Fruit fly (Drosophila melanogaster): Measurements from ENCODE around the gene Sfp24Bb.

Gene Sfp24Bb

DNA sequence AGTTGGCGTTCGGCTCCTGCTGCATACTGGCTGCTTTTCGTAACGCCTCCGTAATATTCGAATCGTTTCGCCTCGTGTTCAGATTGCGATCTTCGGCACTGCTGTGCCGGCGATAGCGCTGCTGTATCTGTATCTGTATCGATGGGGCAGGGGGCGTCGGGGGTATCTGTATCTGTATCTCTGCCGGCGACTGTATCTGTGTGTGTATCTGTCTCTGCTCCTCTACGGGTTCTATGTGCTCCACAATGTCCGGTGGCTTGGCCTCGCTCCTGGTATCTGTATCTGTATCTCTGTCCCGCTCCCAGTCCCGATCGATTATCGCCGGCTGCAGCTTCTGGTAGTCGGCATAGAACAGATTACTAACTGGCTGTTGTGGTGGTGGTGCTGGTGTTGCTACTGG, 29.7 kb downstream of the Sfp24Bb start (continued):
- TF ChIP-seq CG18476 (GFP tag; optimal IDR thresholded peaks at IDR 0.05) (no peak), CG30020 (tag; optimal IDR thresholded peaks at IDR 0.05) (no peak), Neu2 (GFP tag; optimal IDR thresholded peaks at IDR 0.05; ENCODE audit: borderline replicate concordance) (no peak), exex (tag; optimal IDR thresholded peaks at IDR 0.05) (peak; percentile 14), Hmx (GFP tag; optimal IDR thresholded peaks at IDR 0.05) (no peak), unc-4 (GFP tag; IDR thresholded peaks at IDR 0.05; ENCODE audit: partially characterized antibody) (no peak), CG13624 (GFP tag; optimal IDR thresholded peaks at IDR 0.05) (no peak), Jarid2 (GFP tag; optimal IDR thresholded peaks at IDR 0.05) (no peak), CG11560 (tag; IDR thresholded peaks at IDR 0.05) (no peak), CG34376 (GFP tag; optimal IDR thresholded peaks at IDR 0.05) (peak; percentile 94), CoRest (tag; optimal IDR thresholded peaks at IDR 0.05) (no peak), C15 (GFP tag; IDR thresholded peaks at IDR 0.05) (no peak), wdn (GFP tag; IDR thresholded peaks at IDR 0.05) (no peak), CG12769 (tag; optimal IDR thresholded peaks at IDR 0.05) (peak; percentile 79), pfk (GFP tag; optimal IDR thresholded peaks at IDR 0.05) (no peak), CG18599 (GFP tag; optimal IDR thresholded peaks at IDR 0.05) (peak; percentile 35), slou (GFP tag; optimal IDR thresholded peaks at IDR 0.05) (no peak), CG11696 (GFP tag; IDR thresholded peaks at IDR 0.05) (no peak), mam (GFP tag; optimal IDR thresholded peaks at IDR 0.05) (no peak), Sin3A (optimal IDR thresholded peaks at IDR 0.05) (no peak), gce (GFP tag; IDR thresholded peaks at IDR 0.05) (no peak), CG2116 (GFP tag; optimal IDR thresholded peaks at IDR 0.05) (no peak), en (GFP tag; optimal IDR thresholded peaks at IDR 0.05) (no peak), CG7987 (GFP tag; optimal IDR thresholded peaks at IDR 0.05) (peak; percentile 8), CG8290 (GFP tag; optimal IDR thresholded peaks at IDR 0.05) (no peak), CG8290 (tag; optimal IDR thresholded peaks at IDR 0.05) (peak in 1 of 2 experiments; percentile 29), pros (GFP tag; optimal IDR thresholded peaks at IDR 0.05) (no peak), phol (tag; optimal IDR thresholded peaks at IDR 0.05) (no peak), CG14667 (GFP tag; IDR thresholded peaks at IDR 0.05) (no peak), twi (tag; optimal IDR thresholded peaks at IDR 0.05) (no peak), CG11398 (GFP tag; optimal IDR thresholded peaks at IDR 0.05) (no peak), CG1603 (tag; optimal IDR thresholded peaks at IDR 0.05) (no peak), bowl (GFP tag; IDR thresholded peaks at IDR 0.05) (no peak), CG6765 (GFP tag; optimal IDR thresholded peaks at IDR 0.05) (peak; percentile 28), CG15011 (GFP tag; optimal IDR thresholded peaks at IDR 0.05) (no peak), Lhr (GFP tag; optimal IDR thresholded peaks at IDR 0.05) (no peak), CG17802 (tag; optimal IDR thresholded peaks at IDR 0.05) (no peak), eyg (GFP tag; optimal IDR thresholded peaks at IDR 0.05) (no peak), CG12299 (tag; optimal IDR thresholded peaks at IDR 0.05) (no peak), caup (GFP tag; optimal IDR thresholded peaks at IDR 0.05; ENCODE audit: severe bottlenecking) (peak; percentile 26), dmrt99B (tag; optimal IDR thresholded peaks at IDR 0.05) (no peak), sc (optimal IDR thresholded peaks at IDR 0.05) (no peak), sc (GFP tag; optimal IDR thresholded peaks at IDR 0.05) (no peak), Awh (GFP tag; IDR thresholded peaks at IDR 0.05) (no peak), Ravus (GFP tag; IDR thresholded peaks at IDR 0.05) (no peak), Fer1 (GFP tag; optimal IDR thresholded peaks at IDR 0.05) (peak; percentile 16), CG31224 (GFP tag; IDR thresholded peaks at IDR 0.05) (no peak), ase (GFP tag; IDR thresholded peaks at IDR 0.05) (no peak), cwo (GFP tag; optimal IDR thresholded peaks at IDR 0.05) (peak; percentile 74), da (GFP tag; optimal IDR thresholded peaks at IDR 0.05) (no peak), CG14441 (GFP tag; IDR thresholded peaks at IDR 0.05) (no peak), D19A (tag; optimal IDR thresholded peaks at IDR 0.05) (no peak), CkIIα-i1 (GFP tag; IDR thresholded peaks at IDR 0.05) (no peak)

Data from whole organism, embryonic.